Worm (Caenorhabditis elegans) whole organism, L2 larva: ENCODE data around the gene lgc-45.

Experiments used
- R02D3.7 ChIP-seq: fragments of 150-350 bp; optimal IDR thresholded peaks from 2 replicates; lab custom pipeline; 2014; ENCODE audit warnings: missing biosample characterization, missing genetic modification characterization
- aly-2 ChIP-seq: fragments of 150-350 bp; optimal IDR thresholded peaks from 2 replicates; lab custom pipeline; 2014; ENCODE audit warnings: missing biosample characterization, missing genetic modification characterization
- ceh-82 ChIP-seq: fragments of 150-350 bp; optimal IDR thresholded peaks from 2 replicates; lab custom pipeline; 2014; ENCODE audit warnings: missing biosample characterization, missing genetic modification characterization
- dmd-4 ChIP-seq: sonication (generic microtip); optimal IDR thresholded peaks from 2 replicates; lab custom pipeline; 2017; ENCODE audit warnings: missing biosample characterization, missing genetic modification characterization
- fos-1 ChIP-seq: fragments of 150-350 bp; optimal IDR thresholded peaks from 2 replicates; lab custom pipeline; 2014; ENCODE audit warnings: missing biosample characterization, missing genetic modification characterization
- lin-11 ChIP-seq: fragments of 150-350 bp; sonication (generic microtip); optimal IDR thresholded peaks from 2 replicates; lab custom pipeline; 2014; ENCODE audit warnings: missing biosample characterization, missing genetic modification characterization, inconsistent platforms, mixed read lengths
- lin-13 ChIP-seq: fragments of 150-350 bp; optimal IDR thresholded peaks from 2 replicates; lab custom pipeline; 2014; ENCODE audit warnings: missing biosample characterization, missing genetic modification reagents, missing genetic modification characterization
- nhr-10 ChIP-seq: sonication (generic microtip); optimal IDR thresholded peaks from 2 replicates; lab custom pipeline; 2017; ENCODE audit warnings: missing biosample characterization, missing genetic modification characterization
- nhr-12 ChIP-seq: fragments of 150-350 bp; optimal IDR thresholded peaks from 2 replicates; lab custom pipeline; 2014; ENCODE audit warnings: missing biosample characterization, missing genetic modification characterization
- nhr-237 ChIP-seq: fragments of 150-350 bp; optimal IDR thresholded peaks from 2 replicates; lab custom pipeline; 2014; ENCODE audit warnings: missing biosample characterization, missing genetic modification characterization
- skn-1 ChIP-seq: sonication (generic microtip); optimal IDR thresholded peaks from 2 replicates; lab custom pipeline; 2017; ENCODE audit warnings: missing biosample characterization, missing genetic modification characterization
- unc-62 ChIP-seq: fragments of 150-350 bp; optimal IDR thresholded peaks from 2 replicates; lab custom pipeline; 2014; ENCODE audit warnings: missing biosample characterization, missing genetic modification reagents, missing genetic modification characterization
- zag-1 ChIP-seq: fragments of 150-350 bp; optimal IDR thresholded peaks from 2 replicates; lab custom pipeline; 2014; ENCODE audit warnings: missing biosample characterization, missing genetic modification characterization

DNA sequence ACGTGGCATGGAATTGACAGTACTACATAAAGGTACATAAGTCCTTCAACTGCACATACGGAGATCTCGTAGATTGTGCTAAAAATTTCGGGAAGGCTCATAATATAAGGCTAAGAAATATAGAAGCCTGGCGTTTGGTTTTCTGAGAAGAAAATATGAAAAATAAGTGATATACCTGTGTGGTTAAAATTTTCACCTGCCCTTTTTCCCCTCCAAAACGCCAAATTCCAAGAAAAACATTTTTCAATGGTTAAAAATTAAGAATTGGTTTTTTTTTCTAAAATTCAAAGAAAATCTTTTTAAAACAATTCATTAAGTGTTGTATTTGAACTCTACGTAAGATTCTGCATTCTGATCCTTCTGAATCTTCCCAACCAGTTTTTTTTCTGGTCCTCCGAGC is 42.6 kb upstream of the lgc-45 start, which contains the start of gene srz-5:
- TF ChIP-seq R02D3.7 (tag; lab: Kevin White, UChicago) (no peak), lin-13 (GFP tag; lab: Kevin White, UChicago) (no peak), dmd-4 (tag; lab: Kevin White, UChicago) (no peak), unc-62 (no peak), ceh-82 (no peak), nhr-10 (tag; lab: Kevin White, UChicago) (no peak), zag-1 (tag; lab: Kevin White, UChicago) (no peak), lin-11 (tag; lab: Kevin White, UChicago) (no peak), nhr-237 (tag; lab: Kevin White, UChicago) (no peak), aly-2 (tag; lab: Kevin White, UChicago) (no peak), fos-1 (tag; lab: Kevin White, UChicago) (no peak), nhr-12 (tag; lab: Kevin White, UChicago) (no peak), skn-1 (tag; lab: Kevin White, UChicago) (no peak)
